Fruit fly (Drosophila melanogaster) whole organism: Measurements from ENCODE around the gene CG33510.

Experiments
- CG8478 ChIP-seq: fragments of >200 bp; optimal IDR thresholded peaks from 2 replicates; lab custom pipeline; 2018; ENCODE audit warnings: inconsistent platforms
- Dll ChIP-seq: fragments of >200 bp; optimal IDR thresholded peaks from 2 replicates; lab custom pipeline; 2017
- EcR ChIP-seq, 2 experiments: fragments of >200 bp; optimal IDR thresholded peaks; 2 replicates each; lab custom pipeline; 2017; ENCODE audit warnings: missing biosample characterization in 2 of 2, missing genetic modification characterization in 2 of 2, missing genetic modification reagents in 2 of 2
- pan ChIP-seq: fragments of >200 bp; optimal IDR thresholded peaks from 2 replicates; lab custom pipeline; 2017
- psq ChIP-seq: fragments of >200 bp; optimal IDR thresholded peaks from 2 replicates; lab custom pipeline; 2017
- usp ChIP-seq: fragments of >200 bp; optimal IDR thresholded peaks from 2 replicates; lab custom pipeline; 2017; ENCODE audit warnings: missing biosample characterization, missing genetic modification characterization, mixed read lengths

The CG33510 gene

dm6 chr2L:21038723-21039122 lies 45.4 kb downstream of the CG33510 start:
- TF ChIP-seq pan (lab: Kevin White, UChicago): no peak

dm6 chr2L:21037723-21038122 lies 46.4 kb downstream of the CG33510 start:
- TF ChIP-seq CG8478 (lab: Kevin White, UChicago) (no peak), Dll (lab: Kevin White, UChicago) (no peak), EcR (GFP tag; optimal IDR thresholded peaks at IDR 0.05; lab: Kevin White, UChicago) (no peak), usp (no peak), pan (lab: Kevin White, UChicago) (no peak), psq (lab: Kevin White, UChicago) (no peak)

dm6 chr2L:21035704-21036369 lies 48.3 kb downstream of the CG33510 start:
- no peak for TF ChIP-seq usp
- TF ChIP-seq pan (lab: Kevin White, UChicago): no peak
- no peak for TF ChIP-seq EcR (GFP tag; optimal IDR thresholded peaks at IDR 0.05; lab: Kevin White, UChicago)
- no peak for TF ChIP-seq CG8478 (lab: Kevin White, UChicago)
- no peak for TF ChIP-seq psq (lab: Kevin White, UChicago)
- TF ChIP-seq Dll (lab: Kevin White, UChicago): no peak

DNA sequence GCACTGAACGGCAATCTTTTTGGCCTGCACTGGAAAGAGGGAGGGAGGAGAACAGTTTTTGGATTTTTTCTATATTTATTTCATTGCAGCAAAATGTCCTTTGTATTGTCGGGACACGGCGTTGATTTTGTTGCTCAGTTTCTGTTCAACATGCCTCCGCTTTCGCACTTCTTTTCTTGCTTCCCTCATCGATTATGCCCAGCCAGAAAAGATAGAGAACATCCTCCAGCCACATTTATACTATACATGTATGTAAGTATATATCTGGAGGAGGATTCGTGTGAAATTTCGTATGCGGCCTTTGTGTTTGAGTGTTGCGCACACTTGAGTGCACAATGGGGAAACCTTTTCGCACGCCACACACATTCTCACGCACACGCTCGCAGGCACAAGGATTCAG lies 49.7 kb downstream of the CG33510 start:
- TF ChIP-seq psq (lab: Kevin White, UChicago) (no peak), usp (no peak), EcR (GFP tag; optimal IDR thresholded peaks at IDR 0.05; lab: Kevin White, UChicago) (no peak), pan (lab: Kevin White, UChicago) (no peak)

DNA sequence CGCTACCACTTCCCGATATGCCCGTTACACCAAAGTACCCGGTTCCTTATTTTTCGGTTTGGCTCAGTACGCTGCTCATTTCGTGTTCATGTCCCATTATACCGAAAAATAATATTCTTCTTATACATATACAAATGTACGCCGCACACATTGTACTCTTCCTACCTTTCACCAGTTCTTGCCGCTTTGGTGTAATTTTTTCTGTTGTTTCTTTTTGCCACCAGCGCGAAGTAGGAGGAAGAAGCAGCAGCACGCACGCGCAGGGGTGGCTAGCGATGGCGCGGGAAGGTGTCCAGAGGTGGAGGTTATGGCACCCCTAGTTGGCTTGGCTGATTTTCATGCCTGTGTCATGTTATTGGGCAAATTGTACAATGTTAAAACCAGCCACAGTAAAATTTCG lies 50.8 kb downstream of the CG33510 start:
- no peak for TF ChIP-seq usp
- no peak for TF ChIP-seq psq (lab: Kevin White, UChicago)
- no peak for TF ChIP-seq EcR (GFP tag; optimal IDR thresholded peaks at IDR 0.05; lab: Kevin White, UChicago)
- TF ChIP-seq CG8478 (lab: Kevin White, UChicago): no peak
- no peak for TF ChIP-seq Dll (lab: Kevin White, UChicago)
- TF ChIP-seq pan (lab: Kevin White, UChicago): no peak
